Worm (Caenorhabditis elegans) whole organism, late embryonic: ENCODE results near the gene far-5.

ENCODE experiments used
- C08G9.2 ChIP-seq: sonication (generic microtip); optimal IDR thresholded peaks from 2 replicates; lab custom pipeline; 2016; ENCODE audit warnings: mild to moderate bottlenecking, missing genetic modification characterization, moderate library complexity, missing compliant biosample characterization
- K02D7.2 ChIP-seq: sonication (generic microtip); optimal IDR thresholded peaks from 2 replicates; lab custom pipeline; 2017; ENCODE audit warnings: mild to moderate bottlenecking, missing genetic modification characterization, missing compliant biosample characterization
- Y22D7AL.16 ChIP-seq: sonication (generic microtip); optimal IDR thresholded peaks from 2 replicates; lab custom pipeline; 2016; ENCODE audit warnings: missing genetic modification characterization, missing compliant biosample characterization
- ama-1 ChIP-seq: fragments of 150-350 bp; optimal IDR thresholded peaks from 2 replicates; lab custom pipeline; 2014
- ceh-14 ChIP-seq: sonication (generic microtip); optimal IDR thresholded peaks from 2 replicates; lab custom pipeline; 2016; ENCODE audit warnings: missing genotype, missing genetic modification characterization, missing compliant biosample characterization
- ceh-18 ChIP-seq: sonication (generic microtip); optimal IDR thresholded peaks from 2 replicates; lab custom pipeline; 2016; ENCODE audit warnings: missing genetic modification characterization, missing compliant biosample characterization
- ceh-19 ChIP-seq: fragments of 200-800 bp; sonication (Bioruptor generic); optimal IDR thresholded peaks from 2 replicates; lab custom pipeline; 2018; ENCODE audit warnings: mild to moderate bottlenecking, missing genetic modification characterization, missing compliant biosample characterization
- ceh-2 ChIP-seq: sonication (generic microtip); optimal IDR thresholded peaks from 2 replicates; lab custom pipeline; 2016; ENCODE audit warnings: missing genotype, missing genetic modification characterization, missing compliant biosample characterization
- ceh-30 ChIP-seq: fragments of 150-350 bp; optimal IDR thresholded peaks from 2 replicates; lab custom pipeline; 2014; ENCODE audit warnings: missing biosample characterization, missing genetic modification characterization
- ceh-31 ChIP-seq: sonication (generic microtip); optimal IDR thresholded peaks from 2 replicates; lab custom pipeline; 2016; ENCODE audit warnings: missing genetic modification characterization, missing compliant biosample characterization
- ceh-34 ChIP-seq: sonication (generic microtip); optimal IDR thresholded peaks from 2 replicates; lab custom pipeline; 2016; ENCODE audit warnings: mild to moderate bottlenecking, missing genetic modification characterization, missing compliant biosample characterization
- ceh-45 ChIP-seq: fragments of 200-800 bp; sonication (Bioruptor generic); IDR thresholded peaks from 2 replicates; pipeline ENCODE4 v1.3.6; 2022; ENCODE audit warnings: missing genetic modification reagents, missing genetic modification characterization, missing compliant biosample characterization
- ceh-48 ChIP-seq: sonication (generic microtip); optimal IDR thresholded peaks from 2 replicates; lab custom pipeline; 2016; ENCODE audit warnings: missing genetic modification characterization, inconsistent platforms, missing compliant biosample characterization
- che-1 ChIP-seq: sonication (generic microtip); optimal IDR thresholded peaks from 2 replicates; lab custom pipeline; 2016; ENCODE audit warnings: mild to moderate bottlenecking, missing genetic modification characterization, missing compliant biosample characterization
- dmd-4 ChIP-seq: sonication (generic microtip); optimal IDR thresholded peaks from 2 replicates; lab custom pipeline; 2016; ENCODE audit warnings: borderline replicate concordance, missing genetic modification characterization, missing compliant biosample characterization
- dve-1 ChIP-seq: sonication (generic microtip); optimal IDR thresholded peaks from 2 replicates; lab custom pipeline; 2017; ENCODE audit warnings: antibody characterized with exemption, mild to moderate bottlenecking, missing genetic modification characterization, missing compliant biosample characterization
- elt-2 ChIP-seq: sonication (generic microtip); optimal IDR thresholded peaks from 2 replicates; lab custom pipeline; 2016; ENCODE audit warnings: missing genetic modification reagents, missing genetic modification characterization, missing compliant biosample characterization
- elt-4 ChIP-seq: sonication (generic microtip); optimal IDR thresholded peaks from 2 replicates; lab custom pipeline; 2016; ENCODE audit warnings: missing genetic modification characterization, missing compliant biosample characterization
- ets-4 ChIP-seq: sonication (generic microtip); optimal IDR thresholded peaks from 2 replicates; lab custom pipeline; 2016; ENCODE audit warnings: missing genetic modification characterization, missing compliant biosample characterization
- fax-1 ChIP-seq: sonication (generic microtip); optimal IDR thresholded peaks from 2 replicates; lab custom pipeline; 2016; ENCODE audit warnings: missing genotype, missing genetic modification characterization, missing compliant biosample characterization
- hlh-15 ChIP-seq: sonication (generic microtip); optimal IDR thresholded peaks from 2 replicates; lab custom pipeline; 2016; ENCODE audit warnings: missing genetic modification characterization, missing compliant biosample characterization
- hlh-30 ChIP-seq: sonication (generic microtip); optimal IDR thresholded peaks from 2 replicates; lab custom pipeline; 2017; ENCODE audit warnings: antibody characterized with exemption, missing genetic modification characterization, missing compliant biosample characterization; ENCODE audit not compliant: insufficient read depth
- hlh-6 ChIP-seq: sonication (generic microtip); optimal IDR thresholded peaks from 2 replicates; lab custom pipeline; 2016; ENCODE audit warnings: missing genotype, missing genetic modification characterization, missing compliant biosample characterization
- hlh-8 ChIP-seq: sonication (generic microtip); optimal IDR thresholded peaks from 2 replicates; lab custom pipeline; 2016; ENCODE audit warnings: missing genotype, missing genetic modification characterization, missing compliant biosample characterization
- lin-11 ChIP-seq: fragments of 200-800 bp; sonication (Bioruptor generic); optimal IDR thresholded peaks from 2 replicates; lab custom pipeline; 2018; ENCODE audit warnings: mild to moderate bottlenecking, missing genetic modification characterization, missing compliant biosample characterization
- nfya-1 ChIP-seq: sonication (generic microtip); optimal IDR thresholded peaks from 2 replicates; lab custom pipeline; 2017; ENCODE audit warnings: missing genetic modification characterization, mild to moderate bottlenecking, missing compliant biosample characterization, antibody characterized with exemption, moderate library complexity
- nhr-232 ChIP-seq: sonication (generic microtip); optimal IDR thresholded peaks from 2 replicates; lab custom pipeline; 2016; ENCODE audit warnings: missing genetic modification characterization, missing compliant biosample characterization
- npax-4 ChIP-seq: sonication (generic microtip); optimal IDR thresholded peaks from 2 replicates; lab custom pipeline; 2016; ENCODE audit warnings: missing genetic modification characterization, missing compliant biosample characterization
- pag-3 ChIP-seq: sonication (generic microtip); optimal IDR thresholded peaks from 2 replicates; lab custom pipeline; 2016; ENCODE audit warnings: missing compliant biosample characterization, missing genetic modification characterization, borderline replicate concordance
- pax-1 ChIP-seq: fragments of 150-350 bp; optimal IDR thresholded peaks from 2 replicates; lab custom pipeline; 2014; ENCODE audit warnings: missing biosample characterization, missing genetic modification characterization
- ref-2 ChIP-seq: sonication (generic microtip); optimal IDR thresholded peaks from 2 replicates; lab custom pipeline; 2016; ENCODE audit warnings: missing genetic modification characterization, missing compliant biosample characterization
- rnt-1 ChIP-seq: sonication (generic microtip); optimal IDR thresholded peaks from 2 replicates; lab custom pipeline; 2016; ENCODE audit warnings: missing genetic modification characterization, missing compliant biosample characterization
- tbx-2 ChIP-seq: sonication (generic microtip); optimal IDR thresholded peaks from 2 replicates; lab custom pipeline; 2016; ENCODE audit warnings: missing genetic modification characterization, missing compliant biosample characterization
- unc-3 ChIP-seq, 2 experiments: fragments of 200-800 bp in 1 of 2; sonication (Bioruptor generic) in 1 of 2; sonication (generic microtip) in 1 of 2; conservative IDR thresholded peaks in 1 of 2; optimal IDR thresholded peaks in 1 of 2; 2 replicates each; pipeline versions ENCODE4 v1.3.6 to Lab custom; 2016 to 2022; ENCODE audit warnings: missing compliant biosample characterization in 2 of 2, missing genetic modification characterization in 2 of 2, missing genetic modification reagents in 1 of 2
- unc-42 ChIP-seq: sonication (generic microtip); optimal IDR thresholded peaks from 2 replicates; lab custom pipeline; 2016; ENCODE audit warnings: missing genotype, missing genetic modification characterization, missing compliant biosample characterization
- ztf-16 ChIP-seq: sonication (generic microtip); optimal IDR thresholded peaks from 2 replicates; lab custom pipeline; 2017; ENCODE audit warnings: missing genetic modification characterization, missing compliant biosample characterization

The far-5 gene

ce11 chrV:12967925-12968327 lies 27.4 kb upstream of the far-5 start, which contains the start of gene R186.8:
R186.8 (minus strand) TSS chrV:12967982.
- TF ChIP-seq tbx-2 (tag; lab: Kevin White, UChicago): peak; percentile 13
- TF ChIP-seq unc-42: peak; percentile 92
- TF ChIP-seq elt-2: peak; percentile 41
- TF ChIP-seq ceh-18 (tag; lab: Kevin White, UChicago): peak; percentile 24
- TF ChIP-seq nfya-1 (tag; lab: Kevin White, UChicago): peak; percentile 10
- peak; percentile 0 for TF ChIP-seq ceh-34 (tag; lab: Kevin White, UChicago)
- peak; percentile 19 for TF ChIP-seq ceh-31 (tag; lab: Kevin White, UChicago)
- peak; percentile 45 for TF ChIP-seq ref-2 (tag; lab: Kevin White, UChicago)

- TF ChIP-seq hlh-8 (tag; lab: Kevin White, UChicago) (no peak), lin-11 (tag; lab: Kevin White, UChicago) (no peak), pax-1 (tag; lab: Kevin White, UChicago) (no peak), ceh-30 (no peak), Y22D7AL.16 (no peak), tbx-2 (tag; lab: Kevin White, UChicago) (no peak), pag-3 (tag; lab: Kevin White, UChicago) (no peak), hlh-6 (tag; lab: Kevin White, UChicago) (no peak), fax-1 (tag; lab: Kevin White, UChicago) (no peak), npax-4 (no peak), K02D7.2 (no peak)
Observed at ce11 chrV:12968555-12968954, 26.8 kb upstream of the far-5 start, which contains the start of gene lin-46. lin-46 (plus strand) TSS chrV:12968855.

- TF ChIP-seq unc-42 (peak; percentile 29), ceh-48 (tag; lab: Kevin White, UChicago) (peak; percentile 68), ceh-18 (tag; lab: Kevin White, UChicago) (no peak)
Observed at ce11 chrV:12970575-12971160, 24.7 kb upstream of the far-5 start, which contains the start of gene pnn-1. pnn-1 (plus strand) TSS chrV:12971110.

ce11 chrV:12974047-12974446 lies 21.3 kb upstream of the far-5 start:
- TF ChIP-seq ceh-19 (GFP tag; lab: Kevin White, UChicago) (no peak), ceh-18 (tag; lab: Kevin White, UChicago) (no peak), ets-4 (no peak), ama-1 (no peak)

- no peak for TF ChIP-seq ceh-2 (tag; lab: Kevin White, UChicago)
- no peak for TF ChIP-seq ama-1
Observed at ce11 chrV:12987061-12987460, 8.3 kb upstream of the far-5 start, which contains the start of gene shw-3. shw-3 (minus strand) TSS chrV:12987161.

- TF ChIP-seq ceh-45 (GFP tag; lab: Robert Waterston, UW) (no peak), che-1 (tag; lab: Kevin White, UChicago) (no peak), K02D7.2 (no peak), C08G9.2 (tag; lab: Kevin White, UChicago) (no peak), nhr-232 (tag; lab: Kevin White, UChicago) (no peak), hlh-6 (tag; lab: Kevin White, UChicago) (no peak), ztf-16 (tag; lab: Kevin White, UChicago) (no peak), unc-3 (GFP tag; conservative IDR thresholded peaks at IDR 0.05; lab: Robert Waterston, UW) (no peak), unc-3 (tag; optimal IDR thresholded peaks at IDR 0.05; lab: Kevin White, UChicago) (no peak), ceh-14 (no peak), dve-1 (tag; lab: Kevin White, UChicago) (no peak), pax-1 (tag; lab: Kevin White, UChicago) (no peak), dmd-4 (tag; lab: Kevin White, UChicago) (no peak), ceh-34 (tag; lab: Kevin White, UChicago) (no peak), elt-4 (tag; lab: Kevin White, UChicago) (no peak), rnt-1 (tag; lab: Kevin White, UChicago) (no peak), hlh-15 (no peak), hlh-30 (tag; lab: Kevin White, UChicago) (no peak)
Observed at ce11 chrV:12988256-12988655, 7.1 kb upstream of the far-5 start, which contains the start of gene F15B9.8. F15B9.8 (plus strand) TSS chrV:12988556.
